Fruit fly (Drosophila melanogaster): Measurements from ENCODE around the gene Whamy.

Gene Whamy

dm6 chr3R:9767620-9768592, 6.3 kb downstream of the Whamy start, which contains the start of gene Naa80 (continued):
- TF ChIP-seq D19B (GFP tag; optimal IDR thresholded peaks at IDR 0.05), result peak; percentile 8
- no peak; the same call in 2 of the 3 replicates for TF ChIP-seq hb (GFP tag; IDR thresholded peaks at IDR 0.05; ENCODE audit: partially characterized antibody)
- no peak for TF ChIP-seq CkIIα-i1 (GFP tag; IDR thresholded peaks at IDR 0.05)
- peak; percentile 44 for TF ChIP-seq az2 (GFP tag; optimal IDR thresholded peaks at IDR 0.05)
- no peak for TF ChIP-seq CG8359 (GFP tag; optimal IDR thresholded peaks at IDR 0.05; ENCODE audit: borderline replicate concordance)
- no peak for TF ChIP-seq stc (GFP tag; IDR thresholded peaks at IDR 0.05)
- peak; percentile 48 for TF ChIP-seq pb (GFP tag; optimal IDR thresholded peaks at IDR 0.05)
- TF ChIP-seq dpn (GFP tag; optimal IDR thresholded peaks at IDR 0.05), result peak; percentile 77
- TF ChIP-seq CG13123 (GFP tag; optimal IDR thresholded peaks at IDR 0.05), result peak; percentile 3
- TF ChIP-seq onecut (GFP tag; IDR thresholded peaks at IDR 0.05), result peak; percentile 41; the same call in 1 of the 2 replicates
- peak; percentile 94 for TF ChIP-seq CG3847 (GFP tag; IDR thresholded peaks at IDR 0.05)
- TF ChIP-seq GATAe (GFP tag; conservative IDR thresholded peaks at IDR 0.05), result no peak
- TF ChIP-seq CG15601 (tag; optimal IDR thresholded peaks at IDR 0.05), result peak; percentile 22
- TF ChIP-seq CG17385 (GFP tag; optimal IDR thresholded peaks at IDR 0.05), result peak; percentile 99
- TF ChIP-seq CG8944 (GFP tag; optimal IDR thresholded peaks at IDR 0.05), result peak; percentile 77
- no peak for TF ChIP-seq croc (GFP tag; conservative IDR thresholded peaks at IDR 0.05)
- peak; percentile 58 for TF ChIP-seq Bdp1 (GFP tag; optimal IDR thresholded peaks at IDR 0.05)
- peak; percentile 38; the same call in 1 of the 2 replicates for TF ChIP-seq CG8765 (GFP tag; IDR thresholded peaks at IDR 0.05)
- peak; percentile 48; the same call in 1 of the 2 replicates for TF ChIP-seq CG1024 (GFP tag; IDR thresholded peaks at IDR 0.05)
- TF ChIP-seq CG9727 (GFP tag; optimal IDR thresholded peaks at IDR 0.05), result peak; percentile 24
- peak; percentile 5 for TF ChIP-seq twi (tag; optimal IDR thresholded peaks at IDR 0.05)
- peak; percentile 38 for TF ChIP-seq CG12391 (tag; optimal IDR thresholded peaks at IDR 0.05)
- TF ChIP-seq inv (GFP tag; IDR thresholded peaks at IDR 0.05; ENCODE audit: partially characterized antibody), result peak; percentile 28; the same call in 1 of the 2 replicates
- TF ChIP-seq mam (GFP tag; optimal IDR thresholded peaks at IDR 0.05), result peak; percentile 82
- TF ChIP-seq ara (GFP tag; IDR thresholded peaks at IDR 0.05), result peak; percentile 43; the same call in 1 of the 2 replicates
- TF ChIP-seq CG11504 (tag; optimal IDR thresholded peaks at IDR 0.05), result no peak
- no peak for TF ChIP-seq pita (GFP tag; optimal IDR thresholded peaks at IDR 0.05)
- peak; percentile 31 for TF ChIP-seq NC2β (GFP tag; optimal IDR thresholded peaks at IDR 0.05)
- TF ChIP-seq gro (GFP tag; optimal IDR thresholded peaks at IDR 0.05), result peak; percentile 90
- TF ChIP-seq Dad (GFP tag; optimal IDR thresholded peaks at IDR 0.05), result peak; percentile 69
- peak; percentile 31 for TF ChIP-seq CG1233 (GFP tag; optimal IDR thresholded peaks at IDR 0.05)
- peak; percentile 87 for TF ChIP-seq NFAT (GFP tag; IDR thresholded peaks at IDR 0.05)
- peak; percentile 6 for TF ChIP-seq slp2 (GFP tag; optimal IDR thresholded peaks at IDR 0.05)
- peak; percentile 85 for TF ChIP-seq ci (GFP tag; IDR thresholded peaks at IDR 0.05)
- peak; percentile 95 for TF ChIP-seq Ets65A (GFP tag)
- no peak for TF ChIP-seq sc (optimal IDR thresholded peaks at IDR 0.05)
- no peak for TF ChIP-seq sc (GFP tag; optimal IDR thresholded peaks at IDR 0.05)
- peak; percentile 31 for TF ChIP-seq NK7.1 (GFP tag; optimal IDR thresholded peaks at IDR 0.05)
- no peak for TF ChIP-seq scrt (GFP tag; optimal IDR thresholded peaks at IDR 0.05)
- no peak for TF ChIP-seq Sox102F (GFP tag; optimal IDR thresholded peaks at IDR 0.05)
- TF ChIP-seq chm (GFP tag; IDR thresholded peaks at IDR 0.05), result peak; percentile 32; the same call in 1 of the 2 replicates
- TF ChIP-seq Sry-β (GFP tag; optimal IDR thresholded peaks at IDR 0.05), result no peak
- TF ChIP-seq B-H2 (GFP tag; optimal IDR thresholded peaks at IDR 0.05), result peak; percentile 84
- TF ChIP-seq sqz (GFP tag; optimal IDR thresholded peaks at IDR 0.05), result no peak
- peak; percentile 25 for TF ChIP-seq CG1792 (GFP tag; optimal IDR thresholded peaks at IDR 0.05)
- TF ChIP-seq HLH3B (GFP tag; IDR thresholded peaks at IDR 0.05), result peak; percentile 58
- peak; percentile 48; the same call in 1 of the 2 replicates for TF ChIP-seq tna (GFP tag; IDR thresholded peaks at IDR 0.05; ENCODE audit: partially characterized antibody)
- TF ChIP-seq CG12104 (GFP tag; optimal IDR thresholded peaks at IDR 0.05), result peak; percentile 36
- TF ChIP-seq Lim3 (GFP tag; IDR thresholded peaks at IDR 0.05), result no peak

Measured in whole organism, embryonic.